Worm (Caenorhabditis elegans) whole organism, late embryonic: ENCODE measurements around the gene F13B12.6.

Experiments used
- C38D4.7 ChIP-seq: fragments of 200-800 bp; sonication (Bioruptor generic); optimal IDR thresholded peaks from 2 replicates; lab custom pipeline; 2018; ENCODE audit warnings: mild to moderate bottlenecking, missing genetic modification characterization, moderate library complexity, missing compliant biosample characterization
- F13H6.1 ChIP-seq: sonication (generic microtip); optimal IDR thresholded peaks from 2 replicates; lab custom pipeline; 2016; ENCODE audit warnings: missing genetic modification characterization, missing compliant biosample characterization
- K02D7.2 ChIP-seq: sonication (generic microtip); optimal IDR thresholded peaks from 2 replicates; lab custom pipeline; 2017; ENCODE audit warnings: mild to moderate bottlenecking, missing genetic modification characterization, missing compliant biosample characterization
- ceh-18 ChIP-seq: sonication (generic microtip); optimal IDR thresholded peaks from 2 replicates; lab custom pipeline; 2016; ENCODE audit warnings: missing genetic modification characterization, missing compliant biosample characterization
- ceh-2 ChIP-seq: sonication (generic microtip); optimal IDR thresholded peaks from 2 replicates; lab custom pipeline; 2016; ENCODE audit warnings: missing genotype, missing genetic modification characterization, missing compliant biosample characterization
- ceh-22 ChIP-seq: sonication (generic microtip); optimal IDR thresholded peaks from 2 replicates; lab custom pipeline; 2017; ENCODE audit warnings: missing biosample characterization, missing genetic modification characterization
- ceh-24 ChIP-seq: sonication (generic microtip); optimal IDR thresholded peaks from 2 replicates; lab custom pipeline; 2016; ENCODE audit warnings: mild to moderate bottlenecking, missing genetic modification characterization, missing compliant biosample characterization
- ceh-6 ChIP-seq: fragments of 200-800 bp; sonication (Bioruptor generic); optimal IDR thresholded peaks from 2 replicates; lab custom pipeline; 2018; ENCODE audit warnings: mild to moderate bottlenecking, missing genetic modification characterization, missing compliant biosample characterization
- che-1 ChIP-seq: sonication (generic microtip); optimal IDR thresholded peaks from 2 replicates; lab custom pipeline; 2016; ENCODE audit warnings: mild to moderate bottlenecking, missing genetic modification characterization, missing compliant biosample characterization
- dmd-4 ChIP-seq: sonication (generic microtip); optimal IDR thresholded peaks from 2 replicates; lab custom pipeline; 2016; ENCODE audit warnings: borderline replicate concordance, missing genetic modification characterization, missing compliant biosample characterization
- dve-1 ChIP-seq: sonication (generic microtip); optimal IDR thresholded peaks from 2 replicates; lab custom pipeline; 2017; ENCODE audit warnings: antibody characterized with exemption, mild to moderate bottlenecking, missing genetic modification characterization, missing compliant biosample characterization
- eyg-1 ChIP-seq: sonication (generic microtip); optimal IDR thresholded peaks from 2 replicates; lab custom pipeline; 2016; ENCODE audit warnings: missing genotype, missing genetic modification characterization, missing compliant biosample characterization
- fax-1 ChIP-seq: sonication (generic microtip); optimal IDR thresholded peaks from 2 replicates; lab custom pipeline; 2016; ENCODE audit warnings: missing genotype, missing genetic modification characterization, missing compliant biosample characterization
- hlh-30 ChIP-seq: sonication (generic microtip); optimal IDR thresholded peaks from 2 replicates; lab custom pipeline; 2017; ENCODE audit warnings: antibody characterized with exemption, missing genetic modification characterization, missing compliant biosample characterization; ENCODE audit not compliant: insufficient read depth
- hlh-6 ChIP-seq: sonication (generic microtip); optimal IDR thresholded peaks from 2 replicates; lab custom pipeline; 2016; ENCODE audit warnings: missing genotype, missing genetic modification characterization, missing compliant biosample characterization
- mec-3 ChIP-seq: sonication (generic microtip); optimal IDR thresholded peaks from 2 replicates; lab custom pipeline; 2016; ENCODE audit warnings: borderline replicate concordance, missing genetic modification characterization, missing compliant biosample characterization
- nfya-1 ChIP-seq: sonication (generic microtip); optimal IDR thresholded peaks from 2 replicates; lab custom pipeline; 2017; ENCODE audit warnings: missing genetic modification characterization, mild to moderate bottlenecking, missing compliant biosample characterization, antibody characterized with exemption, moderate library complexity
- nhr-11 ChIP-seq: fragments of 150-350 bp; optimal IDR thresholded peaks from 2 replicates; lab custom pipeline; 2014; ENCODE audit warnings: missing biosample characterization, missing genetic modification characterization
- nhr-232 ChIP-seq: sonication (generic microtip); optimal IDR thresholded peaks from 2 replicates; lab custom pipeline; 2016; ENCODE audit warnings: missing genetic modification characterization, missing compliant biosample characterization
- pax-1 ChIP-seq: fragments of 150-350 bp; optimal IDR thresholded peaks from 2 replicates; lab custom pipeline; 2014; ENCODE audit warnings: missing biosample characterization, missing genetic modification characterization
- pha-2 ChIP-seq: sonication (generic microtip); optimal IDR thresholded peaks from 2 replicates; lab custom pipeline; 2017; ENCODE audit warnings: mild to moderate bottlenecking, missing genetic modification characterization, missing compliant biosample characterization
- pqm-1 ChIP-seq: sonication (generic microtip); optimal IDR thresholded peaks from 2 replicates; lab custom pipeline; 2016; ENCODE audit warnings: missing genetic modification characterization, missing compliant biosample characterization
- rnt-1 ChIP-seq: sonication (generic microtip); optimal IDR thresholded peaks from 2 replicates; lab custom pipeline; 2016; ENCODE audit warnings: missing genetic modification characterization, missing compliant biosample characterization
- syd-9 ChIP-seq: sonication (generic microtip); optimal IDR thresholded peaks from 2 replicates; lab custom pipeline; 2016; ENCODE audit warnings: mild to moderate bottlenecking, missing genetic modification characterization, moderate library complexity, missing compliant biosample characterization
- unc-42 ChIP-seq: sonication (generic microtip); optimal IDR thresholded peaks from 2 replicates; lab custom pipeline; 2016; ENCODE audit warnings: missing genotype, missing genetic modification characterization, missing compliant biosample characterization
- unc-86 ChIP-seq: sonication (generic microtip); optimal IDR thresholded peaks from 2 replicates; lab custom pipeline; 2016; ENCODE audit warnings: missing genetic modification characterization, missing compliant biosample characterization

Gene F13B12.6

DNA sequence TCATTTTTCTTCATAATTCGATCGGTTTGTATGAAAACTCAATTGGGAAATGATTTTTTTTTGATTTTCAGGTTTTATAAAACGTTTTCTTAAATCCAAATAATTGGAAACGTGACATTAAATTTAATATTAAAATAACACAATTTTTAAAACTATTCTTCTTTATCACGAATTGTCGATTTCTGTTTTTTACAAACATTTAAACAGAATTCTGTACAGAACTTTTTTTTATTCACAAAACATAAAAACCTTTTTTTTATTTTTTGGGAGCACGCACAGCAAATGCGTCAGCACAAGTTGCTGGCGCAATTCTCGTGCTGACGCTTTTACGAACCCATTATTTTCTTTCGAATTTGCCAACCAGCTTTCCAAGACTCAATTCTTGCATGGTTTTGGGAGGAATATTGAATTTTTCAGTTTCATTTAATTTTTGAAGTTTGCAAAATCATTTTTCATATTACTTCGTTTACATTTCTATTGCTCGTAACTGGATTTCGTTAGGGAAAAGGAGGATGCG is 43.9 kb downstream of the F13B12.6 start, which contains the start of gene mpz-5 (continued):
- TF ChIP-seq ceh-24 (tag; lab: Kevin White, UChicago) (no peak), nfya-1 (peak; percentile 40), K02D7.2 (no peak), rnt-1 (tag; lab: Kevin White, UChicago) (no peak), eyg-1 (tag; lab: Kevin White, UChicago) (no peak), unc-86 (tag; lab: Kevin White, UChicago) (peak; percentile 19), pha-2 (no peak), ceh-6 (GFP tag; lab: Kevin White, UChicago) (no peak), dve-1 (tag; lab: Kevin White, UChicago) (peak; percentile 20), pax-1 (tag; lab: Kevin White, UChicago) (no peak)

DNA sequence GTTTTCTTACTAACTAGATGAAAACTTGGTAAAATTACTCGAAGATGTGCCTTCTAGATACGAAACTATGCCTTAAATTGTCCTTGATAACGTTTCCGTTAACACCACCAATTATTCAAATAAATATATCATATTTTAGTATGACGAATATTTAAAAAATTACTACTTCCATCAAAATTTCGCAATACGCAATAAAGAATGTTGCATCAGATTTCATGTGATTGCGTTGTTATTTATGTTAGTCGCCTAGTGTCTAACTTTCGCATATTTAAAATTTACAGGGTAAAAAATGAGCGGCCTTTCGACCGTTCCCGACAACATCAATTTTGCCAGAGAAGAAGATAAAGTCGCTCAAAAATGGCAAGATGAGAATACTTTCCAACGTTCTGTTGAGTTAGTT is 49.4 kb downstream of the F13B12.6 start, which contains the start of gene iars-1:
Gene iars-1, plus strand, starts transcription at position 276 of the 400 bp plus-strand sequence.
- no peak for TF ChIP-seq pax-1 (tag; lab: Kevin White, UChicago)
- TF ChIP-seq mec-3 (tag; lab: Kevin White, UChicago), result no peak
- TF ChIP-seq syd-9 (tag; lab: Kevin White, UChicago), result no peak
- no peak for TF ChIP-seq nhr-11 (tag; lab: Kevin White, UChicago)
- no peak for TF ChIP-seq ceh-22

DNA sequence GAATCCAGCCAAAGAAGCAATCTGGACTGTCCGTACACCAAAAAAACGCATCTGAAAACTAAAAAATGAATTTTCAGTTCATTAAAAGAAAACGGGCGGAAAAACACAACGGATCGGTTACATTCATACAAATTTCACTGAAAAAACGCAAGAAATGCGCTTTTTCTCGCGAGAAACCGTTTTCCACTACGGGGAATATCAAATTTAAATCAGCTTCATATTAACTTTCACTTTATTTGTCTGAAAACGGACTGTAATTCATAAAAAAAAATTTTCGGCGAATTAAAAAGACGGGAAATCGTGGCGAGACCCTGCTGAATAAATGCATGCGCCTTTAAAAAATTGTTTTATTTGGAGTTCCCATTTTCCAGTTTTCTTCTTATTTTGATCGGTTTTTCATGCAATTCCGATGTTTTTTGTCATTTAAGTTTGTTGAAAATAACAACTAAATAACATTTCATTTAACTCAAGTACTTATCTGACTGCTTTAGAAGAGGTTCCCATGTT is 49.9 kb downstream of the F13B12.6 start, which contains the start of gene pges-2:
Gene pges-2, minus strand, starts transcription at position 51 of the 507 bp plus-strand sequence.
- TF ChIP-seq pax-1 (tag; lab: Kevin White, UChicago), result no peak
- no peak for TF ChIP-seq C38D4.7
- TF ChIP-seq dve-1 (tag; lab: Kevin White, UChicago), result no peak
- no peak for TF ChIP-seq nfya-1
- no peak for TF ChIP-seq nhr-232 (tag; lab: Kevin White, UChicago)
- TF ChIP-seq rnt-1 (tag; lab: Kevin White, UChicago), result no peak
- no peak for TF ChIP-seq hlh-6 (tag; lab: Kevin White, UChicago)
- TF ChIP-seq ceh-18 (tag; lab: Kevin White, UChicago), result no peak
- TF ChIP-seq ceh-2, result no peak
- TF ChIP-seq fax-1 (tag; lab: Kevin White, UChicago), result no peak
- no peak for TF ChIP-seq che-1
- no peak for TF ChIP-seq F13H6.1 (tag; lab: Kevin White, UChicago)
- no peak for TF ChIP-seq unc-42
- no peak for TF ChIP-seq pqm-1

DNA sequence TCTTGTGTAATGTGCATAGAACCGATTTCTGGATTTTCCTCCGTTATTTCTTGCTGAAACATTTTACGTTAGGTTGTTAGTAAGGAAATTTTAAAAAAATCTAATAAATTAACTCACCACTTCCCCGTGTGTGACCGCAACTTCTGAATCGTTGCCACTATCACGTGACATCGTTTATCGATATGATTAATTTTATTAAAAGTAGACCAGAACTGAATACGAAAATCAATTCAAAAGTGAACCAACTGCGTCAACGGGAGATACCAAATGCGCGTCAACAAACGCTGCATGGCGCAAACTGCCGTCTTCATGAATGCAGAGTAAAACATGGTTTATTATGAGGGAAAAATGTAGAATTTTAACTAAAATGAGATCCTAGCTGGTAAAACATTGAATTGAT is 51.7 kb downstream of the F13B12.6 start, which contains the start of gene sir-2.1:
Gene sir-2.1, minus strand, starts transcription at position 212 of the 400 bp plus-strand sequence.
- TF ChIP-seq dmd-4 (tag; lab: Kevin White, UChicago), result no peak
- peak; percentile 0 for TF ChIP-seq unc-42
- TF ChIP-seq hlh-30 (tag; lab: Kevin White, UChicago), result peak; percentile 38
